Fruit fly (Drosophila melanogaster) whole organism, embryonic: Measurements from ENCODE around the gene CG43136.

ENCODE experiments used
- B-H2 ChIP-seq: fragments of 200-800 bp; sonication (Bioruptor generic); optimal IDR thresholded peaks from 2 replicates; lab custom pipeline; 2018; ENCODE audit warnings: missing biosample characterization, mild to moderate bottlenecking, missing genetic modification characterization
- CG10209 ChIP-seq: fragments of 200-800 bp; sonication (Bioruptor generic); optimal IDR thresholded peaks from 3 replicates; lab custom pipeline; 2017; ENCODE audit warnings: missing biosample characterization, mild to moderate bottlenecking, missing genetic modification characterization, missing genetic modification reagents
- CG10274 ChIP-seq: fragments of 200-800 bp; sonication (Bioruptor generic); optimal IDR thresholded peaks from 3 replicates; lab custom pipeline; 2017; ENCODE audit warnings: missing biosample characterization, mild to moderate bottlenecking, missing genetic modification characterization
- CG10979 ChIP-seq: fragments of 200-800 bp; sonication (Bioruptor generic); optimal IDR thresholded peaks from 2 replicates; lab custom pipeline; 2018; ENCODE audit warnings: missing biosample characterization, mild to moderate bottlenecking, missing genetic modification characterization, moderate library complexity
- CG11085 ChIP-seq: fragments of 200-800 bp; sonication (Bioruptor generic); IDR thresholded peaks from 2 replicates; pipeline ENCODE4 v1.3.6; 2022; ENCODE audit warnings: missing biosample characterization, missing genetic modification characterization
- CG11247 ChIP-seq: fragments of 200-800 bp; sonication (Bioruptor generic); IDR thresholded peaks from 2 replicates; pipeline ENCODE4 v1.3.6; 2022; ENCODE audit warnings: missing biosample characterization, missing genetic modification characterization
- CG11696 ChIP-seq: fragments of 200-800 bp; sonication (Bioruptor generic); IDR thresholded peaks from 2 replicates; pipeline ENCODE4 v1.3.6; 2022; ENCODE audit warnings: missing biosample characterization, missing genetic modification characterization
- CG15073 ChIP-seq: fragments of 200-800 bp; sonication (Bioruptor generic); optimal IDR thresholded peaks from 2 replicates; lab custom pipeline; 2016; ENCODE audit warnings: missing biosample characterization, missing genetic modification characterization
- CG17359 ChIP-seq: fragments of 200-800 bp; sonication (Bioruptor generic); optimal IDR thresholded peaks from 3 replicates; lab custom pipeline; 2018; ENCODE audit warnings: missing biosample characterization, mild to moderate bottlenecking, missing genetic modification characterization, moderate library complexity
- CG17802 ChIP-seq: fragments of 200-800 bp; sonication (Bioruptor generic); optimal IDR thresholded peaks from 2 replicates; lab custom pipeline; 2018; ENCODE audit warnings: missing biosample characterization, mild to moderate bottlenecking, missing genetic modification characterization, moderate library complexity
- CG18619 ChIP-seq: fragments of 200-800 bp; sonication (Bioruptor generic); optimal IDR thresholded peaks from 3 replicates; lab custom pipeline; 2017; ENCODE audit warnings: missing biosample characterization, mild to moderate bottlenecking, missing genetic modification characterization
- CG2712 ChIP-seq: fragments of 200-800 bp; optimal IDR thresholded peaks from 3 replicates; lab custom pipeline; 2019; ENCODE audit warnings: missing biosample characterization, mild to moderate bottlenecking, missing genetic modification characterization, moderate library complexity
- CG32772 ChIP-seq: fragments of 200-800 bp; sonication (Bioruptor generic); IDR thresholded peaks from 2 replicates; pipeline ENCODE4 v1.3.6; 2022; ENCODE audit warnings: missing biosample characterization, missing genetic modification characterization
- CG34224 ChIP-seq: fragments of 200-800 bp; sonication (Bioruptor generic); IDR thresholded peaks from 3 replicates; pipeline ENCODE4 v1.3.6; 2022; ENCODE audit warnings: missing biosample characterization, missing genetic modification characterization; ENCODE audit not compliant: partially characterized antibody
- CG4282 ChIP-seq: fragments of 200-800 bp; sonication (Bioruptor generic); optimal IDR thresholded peaks from 2 replicates; lab custom pipeline; 2016; ENCODE audit warnings: missing biosample characterization, missing genetic modification characterization
- CG6272 ChIP-seq: fragments of 200-800 bp; sonication (Bioruptor generic); IDR thresholded peaks from 2 replicates; pipeline ENCODE4 v1.3.6; 2022; ENCODE audit warnings: missing biosample characterization, missing genetic modification characterization
- CG6854 ChIP-seq: fragments of 200-800 bp; sonication (Bioruptor generic); optimal IDR thresholded peaks from 3 replicates; lab custom pipeline; 2017; ENCODE audit warnings: missing biosample characterization, mild to moderate bottlenecking, missing genetic modification characterization
- CG7357 ChIP-seq: fragments of 200-800 bp; sonication (Bioruptor generic); IDR thresholded peaks from 3 replicates; pipeline ENCODE4 v1.3.6; 2022; ENCODE audit warnings: missing biosample characterization, missing genetic modification characterization
- CG7372 ChIP-seq: fragments of 200-800 bp; sonication (Bioruptor generic); IDR thresholded peaks from 2 replicates; pipeline ENCODE4 v1.3.6; 2022; ENCODE audit warnings: missing biosample characterization, missing genetic modification characterization
- CG7745 ChIP-seq: fragments of 200-800 bp; sonication (Bioruptor generic); optimal IDR thresholded peaks from 2 replicates; lab custom pipeline; 2018; ENCODE audit warnings: missing biosample characterization, mild to moderate bottlenecking, missing genetic modification characterization, moderate library complexity
- CG7987 ChIP-seq: fragments of 200-800 bp; sonication (Bioruptor generic); optimal IDR thresholded peaks from 2 replicates; lab custom pipeline; 2018; ENCODE audit warnings: missing biosample characterization, mild to moderate bottlenecking, missing genetic modification characterization, moderate library complexity
- CG8359 ChIP-seq: fragments of 200-800 bp; sonication (Bioruptor generic); optimal IDR thresholded peaks from 2 replicates; lab custom pipeline; 2017; ENCODE audit warnings: missing biosample characterization, mild to moderate bottlenecking, missing genetic modification characterization, borderline replicate concordance
- CG8924 ChIP-seq: fragments of 200-800 bp; optimal IDR thresholded peaks from 3 replicates; lab custom pipeline; 2019; ENCODE audit warnings: missing biosample characterization, mild to moderate bottlenecking, missing genetic modification characterization, moderate library complexity
- MBD-R2 ChIP-seq: fragments of 200-800 bp; sonication (Bioruptor generic); IDR thresholded peaks from 2 replicates; pipeline ENCODE4 v1.3.6; 2022; ENCODE audit warnings: missing biosample characterization, missing genetic modification characterization
- Nf-YA ChIP-seq: fragments of 200-800 bp; sonication (Bioruptor generic); IDR thresholded peaks from 2 replicates; pipeline ENCODE4 v1.3.6; 2022; ENCODE audit warnings: missing biosample characterization, missing genetic modification characterization
- Scr ChIP-seq: fragments of 200-800 bp; sonication (Bioruptor generic); IDR thresholded peaks from 2 replicates; pipeline ENCODE4 v1.3.6; 2022; ENCODE audit warnings: missing biosample characterization, missing genetic modification characterization; ENCODE audit not compliant: partially characterized antibody
- Six4 ChIP-seq: fragments of 200-800 bp; sonication (Bioruptor generic); optimal IDR thresholded peaks from 2 replicates; lab custom pipeline; 2016; ENCODE audit warnings: missing biosample characterization, missing genetic modification characterization
- Taf1 ChIP-seq: fragments of 200-800 bp; sonication (Bioruptor generic); IDR thresholded peaks from 2 replicates; pipeline ENCODE4 v1.3.6; 2022; ENCODE audit warnings: missing biosample characterization, missing genetic modification characterization
- bab2 ChIP-seq: fragments of 200-800 bp; sonication (Bioruptor generic); optimal IDR thresholded peaks from 2 replicates; lab custom pipeline; 2016; ENCODE audit warnings: missing biosample characterization, missing genetic modification characterization
- bbx ChIP-seq: fragments of 200-800 bp; sonication (Bioruptor generic); IDR thresholded peaks from 2 replicates; pipeline ENCODE4 v1.3.6; 2022; ENCODE audit warnings: missing biosample characterization, missing genetic modification characterization; ENCODE audit not compliant: partially characterized antibody
- chinmo ChIP-seq: fragments of 200-800 bp; sonication (Bioruptor generic); IDR thresholded peaks from 4 replicates; pipeline ENCODE4 v1.3.6; 2022; ENCODE audit warnings: missing biosample characterization, missing genetic modification characterization; ENCODE audit not compliant: partially characterized antibody
- dpn ChIP-seq, 2 experiments: fragments of 200-800 bp; sonication (Bioruptor generic); optimal IDR thresholded peaks; 3 replicates each; lab custom pipeline; 2016; ENCODE audit warnings: missing biosample characterization in 2 of 2, missing genetic modification characterization in 2 of 2
- dysf ChIP-seq: fragments of 200-800 bp; sonication (Bioruptor generic); IDR thresholded peaks from 3 replicates; pipeline ENCODE4 v1.3.6; 2022; ENCODE audit warnings: missing biosample characterization, missing genetic modification characterization
- en ChIP-seq: fragments of 200-800 bp; sonication (Bioruptor generic); optimal IDR thresholded peaks from 2 replicates; lab custom pipeline; 2016; ENCODE audit warnings: missing biosample characterization, missing genetic modification characterization
- exex ChIP-seq: fragments of 200-800 bp; sonication (Bioruptor generic); optimal IDR thresholded peaks from 4 replicates; lab custom pipeline; 2018; ENCODE audit warnings: missing biosample characterization, mild to moderate bottlenecking, missing genetic modification characterization, moderate library complexity
- fd96Cb ChIP-seq: fragments of 200-800 bp; sonication (Bioruptor generic); optimal IDR thresholded peaks from 2 replicates; lab custom pipeline; 2018; ENCODE audit warnings: missing biosample characterization, mild to moderate bottlenecking, missing genetic modification characterization, moderate library complexity
- ftz-f1 ChIP-seq: fragments of 200-800 bp; sonication (Bioruptor generic); optimal IDR thresholded peaks from 2 replicates; lab custom pipeline; 2016; ENCODE audit warnings: missing biosample characterization, missing genetic modification characterization
- gcm2 ChIP-seq: fragments of 200-800 bp; sonication (Bioruptor generic); optimal IDR thresholded peaks from 2 replicates; lab custom pipeline; 2016; ENCODE audit warnings: missing biosample characterization, missing genetic modification characterization
- kah ChIP-seq: fragments of 200-800 bp; sonication (Bioruptor generic); optimal IDR thresholded peaks from 2 replicates; lab custom pipeline; 2018; ENCODE audit warnings: missing biosample characterization, mild to moderate bottlenecking, missing genetic modification characterization
- ken ChIP-seq: fragments of 200-800 bp; sonication (Bioruptor generic); IDR thresholded peaks from 3 replicates; pipeline ENCODE4 v1.3.6; 2022; ENCODE audit warnings: missing biosample characterization, missing genetic modification characterization
- mld ChIP-seq: fragments of 200-800 bp; sonication (Bioruptor generic); IDR thresholded peaks from 3 replicates; pipeline ENCODE4 v1.3.6; 2022; ENCODE audit warnings: missing biosample characterization, missing genetic modification characterization; ENCODE audit not compliant: partially characterized antibody
- sd ChIP-seq: fragments of 200-800 bp; sonication (Bioruptor generic); optimal IDR thresholded peaks from 3 replicates; lab custom pipeline; 2018; ENCODE audit warnings: missing biosample characterization, mild to moderate bottlenecking, missing genetic modification characterization, moderate library complexity
- sens ChIP-seq: fragments of 200-800 bp; sonication (Bioruptor generic); peaks from one replicate; lab custom pipeline; 2016; ENCODE audit warnings: missing biosample characterization, missing genetic modification characterization
- tin ChIP-seq: fragments of 200-800 bp; sonication (Bioruptor generic); optimal IDR thresholded peaks from 3 replicates; lab custom pipeline; 2016; ENCODE audit warnings: missing biosample characterization, missing genetic modification characterization
- tna ChIP-seq: fragments of 200-800 bp; sonication (Bioruptor generic); IDR thresholded peaks from 2 replicates; pipeline ENCODE4 v1.3.6; 2022; ENCODE audit warnings: missing biosample characterization, missing genetic modification characterization; ENCODE audit not compliant: partially characterized antibody
- trh ChIP-seq: fragments of 200-800 bp; sonication (Bioruptor generic); optimal IDR thresholded peaks from 2 replicates; lab custom pipeline; 2016; ENCODE audit warnings: missing biosample characterization, missing genetic modification characterization
- wdn ChIP-seq: fragments of 200-800 bp; sonication (Bioruptor generic); IDR thresholded peaks from 2 replicates; pipeline ENCODE4 v1.3.6; 2022; ENCODE audit warnings: missing biosample characterization, missing genetic modification characterization
- zen ChIP-seq: fragments of 200-800 bp; sonication (Bioruptor generic); optimal IDR thresholded peaks from 3 replicates; lab custom pipeline; 2018; ENCODE audit warnings: missing biosample characterization, mild to moderate bottlenecking, missing genetic modification characterization, moderate library complexity
- zfh1 ChIP-seq: fragments of 200-800 bp; sonication (Bioruptor generic); IDR thresholded peaks from 3 replicates; pipeline ENCODE4 v1.3.6; 2022; ENCODE audit warnings: missing biosample characterization, missing genetic modification characterization

CG43136 gene

dm6 chrX:5880139-5880924 is 26.8 kb downstream of the CG43136 start (continued):
- TF ChIP-seq exex (tag; lab: Kevin White, UChicago) (peak; percentile 39), trh (no peak), chinmo (peak; percentile 58; the same call in 1 of the 4 replicates), CG4282 (GFP tag; lab: Kevin White, UChicago) (no peak), CG7987 (GFP tag; lab: Kevin White, UChicago) (peak; percentile 62), CG11696 (GFP tag; lab: Robert Waterston, UW) (no peak), kah (GFP tag; lab: Kevin White, UChicago) (peak; percentile 83), sens (peak; percentile 80), ftz-f1 (GFP tag; lab: Kevin White, UChicago) (no peak), CG17802 (tag; lab: Kevin White, UChicago) (no peak), CG6272 (GFP tag; lab: Robert Waterston, UW) (no peak), Six4 (GFP tag; lab: Kevin White, UChicago) (no peak), Scr (GFP tag; lab: Robert Waterston, UW) (no peak), ken (no peak), tna (GFP tag; lab: Robert Waterston, UW) (no peak), bab2 (GFP tag; lab: Kevin White, UChicago) (peak; percentile 59), CG17359 (tag; lab: Kevin White, UChicago) (peak; percentile 58), dpn (GFP tag; optimal IDR thresholded peaks at IDR 0.05; lab: Kevin White, UChicago) (peak in 1 of 2 experiments; percentile 52), CG8359 (GFP tag; lab: Kevin White, UChicago) (no peak), wdn (GFP tag; lab: Robert Waterston, UW) (no peak; the same call in 1 of the 2 replicates), CG6854 (GFP tag; lab: Kevin White, UChicago) (no peak), CG11085 (GFP tag; lab: Robert Waterston, UW) (no peak), sd (peak; percentile 64), CG7372 (GFP tag; lab: Robert Waterston, UW) (no peak), fd96Cb (tag; lab: Kevin White, UChicago) (peak; percentile 2), tin (GFP tag; lab: Kevin White, UChicago) (peak; percentile 32), Taf1 (GFP tag; lab: Robert Waterston, UW) (no peak), en (GFP tag; lab: Kevin White, UChicago) (no peak), CG34224 (no peak), CG2712 (tag; lab: Kevin White, UChicago) (peak; percentile 61), MBD-R2 (GFP tag; lab: Robert Waterston, UW) (no peak), CG15073 (GFP tag; lab: Kevin White, UChicago) (no peak), CG8924 (peak; percentile 53), CG7745 (tag; lab: Kevin White, UChicago) (no peak), CG32772 (0 out of 2 replicates have a peak, but pooled peaks have one; percentile 11), Nf-YA (GFP tag; lab: Robert Waterston, UW) (no peak), CG10979 (tag; lab: Kevin White, UChicago) (peak; percentile 50), CG10209 (GFP tag; lab: Kevin White, UChicago) (peak; percentile 22), zfh1 (GFP tag; lab: Robert Waterston, UW) (no peak), gcm2 (GFP tag; lab: Kevin White, UChicago) (no peak), zen (peak; percentile 8), CG11247 (GFP tag; lab: Robert Waterston, UW) (no peak), bbx (GFP tag; lab: Robert Waterston, UW) (no peak), CG18619 (GFP tag; lab: Kevin White, UChicago) (no peak), mld (no peak), B-H2 (peak; percentile 31), CG10274 (no peak), dysf (GFP tag; lab: Robert Waterston, UW) (peak; percentile 66; the same call in 2 of the 3 replicates), CG7357 (GFP tag; lab: Robert Waterston, UW) (0 out of 3 replicates have a peak, but pooled peaks have one; percentile 5)
